Worm (Caenorhabditis elegans) whole organism, L2 larva: ENCODE data around the gene unc-82.
"Not testable (repeated sequence)": the region's sequence is repeated elsewhere in the genome, so short reads cannot be mapped to it uniquely, and the experiment has no call there.

Source experiments
- C34F6.9 ChIP-seq: fragments of 150-350 bp; optimal IDR thresholded peaks from 2 replicates; lab custom pipeline; 2014; ENCODE audit warnings: missing biosample characterization, missing genetic modification characterization
- F13H6.1 ChIP-seq: sonication (generic microtip); optimal IDR thresholded peaks from 2 replicates; lab custom pipeline; 2016; ENCODE audit warnings: missing genetic modification characterization, missing compliant biosample characterization
- R02D3.7 ChIP-seq: fragments of 150-350 bp; optimal IDR thresholded peaks from 2 replicates; lab custom pipeline; 2014; ENCODE audit warnings: missing biosample characterization, missing genetic modification characterization
- Y55F3AM.14 ChIP-seq: fragments of 200-800 bp; sonication (Bioruptor generic); optimal IDR thresholded peaks from 2 replicates; lab custom pipeline; 2018; ENCODE audit warnings: mild to moderate bottlenecking, missing genetic modification characterization, missing compliant biosample characterization
- blmp-1 ChIP-seq: sonication (generic microtip); optimal IDR thresholded peaks from 2 replicates; lab custom pipeline; 2017; ENCODE audit warnings: missing genetic modification characterization, mild to moderate bottlenecking, missing compliant biosample characterization, antibody characterized with exemption, moderate library complexity; ENCODE audit not compliant: insufficient read depth
- ceh-82 ChIP-seq: fragments of 150-350 bp; optimal IDR thresholded peaks from 2 replicates; lab custom pipeline; 2014; ENCODE audit warnings: missing biosample characterization, missing genetic modification characterization
- crh-2 ChIP-seq: sonication (generic microtip); optimal IDR thresholded peaks from 2 replicates; lab custom pipeline; 2017; ENCODE audit warnings: missing biosample characterization, missing genetic modification characterization
- egl-27 ChIP-seq: sonication (generic microtip); optimal IDR thresholded peaks from 3 replicates; lab custom pipeline; 2017; ENCODE audit warnings: missing biosample characterization, missing genetic modification reagents, missing genetic modification characterization
- elt-1 ChIP-seq: fragments of 150-350 bp; optimal IDR thresholded peaks from 2 replicates; lab custom pipeline; 2014; ENCODE audit warnings: missing biosample characterization, missing genetic modification characterization
- elt-3 ChIP-seq: sonication (generic microtip); optimal IDR thresholded peaks from 2 replicates; lab custom pipeline; 2017; ENCODE audit warnings: missing biosample characterization, missing genetic modification characterization
- fos-1 ChIP-seq: fragments of 150-350 bp; optimal IDR thresholded peaks from 2 replicates; lab custom pipeline; 2014; ENCODE audit warnings: missing biosample characterization, missing genetic modification characterization
- gmeb-1 ChIP-seq: fragments of 150-350 bp; optimal IDR thresholded peaks from 2 replicates; lab custom pipeline; 2014; ENCODE audit warnings: missing biosample characterization, missing genetic modification characterization
- lin-13 ChIP-seq: fragments of 150-350 bp; optimal IDR thresholded peaks from 2 replicates; lab custom pipeline; 2014; ENCODE audit warnings: missing biosample characterization, missing genetic modification reagents, missing genetic modification characterization
- lin-39 ChIP-seq: fragments of 150-350 bp; optimal IDR thresholded peaks from 2 replicates; lab custom pipeline; 2014; ENCODE audit warnings: missing biosample characterization, missing genetic modification reagents, missing genetic modification characterization
- lsy-2 ChIP-seq, 2 experiments: fragments of 150-350 bp in 1 of 2; sonication (generic microtip) in 1 of 2; optimal IDR thresholded peaks; 2 replicates each; lab custom pipeline; 2014 to 2017; ENCODE audit warnings: missing biosample characterization in 2 of 2, missing genetic modification characterization in 2 of 2
- mab-5 ChIP-seq: fragments of 150-350 bp; optimal IDR thresholded peaks from 2 replicates; lab custom pipeline; 2014; ENCODE audit warnings: missing biosample characterization, missing genetic modification characterization
- mdl-1 ChIP-seq, 2 experiments: fragments of 150-350 bp in 1 of 2; sonication (generic microtip) in 1 of 2; optimal IDR thresholded peaks; 2 replicates each; lab custom pipeline; 2017; ENCODE audit warnings: missing biosample characterization in 2 of 2, missing genetic modification characterization in 2 of 2
- nhr-11 ChIP-seq: fragments of 150-350 bp; optimal IDR thresholded peaks from 2 replicates; lab custom pipeline; 2014; ENCODE audit warnings: missing biosample characterization, missing genetic modification characterization
- nhr-12 ChIP-seq: fragments of 150-350 bp; optimal IDR thresholded peaks from 2 replicates; lab custom pipeline; 2014; ENCODE audit warnings: missing biosample characterization, missing genetic modification characterization
- nhr-129 ChIP-seq: fragments of 150-350 bp; optimal IDR thresholded peaks from 2 replicates; lab custom pipeline; 2014; ENCODE audit warnings: missing biosample characterization, missing genetic modification characterization
- nhr-21 ChIP-seq: fragments of 150-350 bp; optimal IDR thresholded peaks from 2 replicates; lab custom pipeline; 2014; ENCODE audit warnings: missing biosample characterization, missing genetic modification characterization
- nhr-237 ChIP-seq: fragments of 150-350 bp; optimal IDR thresholded peaks from 2 replicates; lab custom pipeline; 2014; ENCODE audit warnings: missing biosample characterization, missing genetic modification characterization
- nhr-25 ChIP-seq: fragments of 150-350 bp; sonication (generic microtip); optimal IDR thresholded peaks from 3 replicates; lab custom pipeline; 2014; ENCODE audit warnings: missing biosample characterization, missing genetic modification characterization
- nhr-6 ChIP-seq: fragments of 150-350 bp; optimal IDR thresholded peaks from 2 replicates; lab custom pipeline; 2014; ENCODE audit warnings: missing biosample characterization, missing genetic modification characterization
- nhr-77 ChIP-seq: fragments of 150-350 bp; optimal IDR thresholded peaks from 2 replicates; lab custom pipeline; 2014; ENCODE audit warnings: missing biosample characterization, missing genetic modification characterization
- peb-1 ChIP-seq: fragments of 150-350 bp; optimal IDR thresholded peaks from 2 replicates; lab custom pipeline; 2014; ENCODE audit warnings: missing biosample characterization, missing genetic modification characterization
- sem-4 ChIP-seq: fragments of 150-350 bp; optimal IDR thresholded peaks from 2 replicates; lab custom pipeline; 2014; ENCODE audit warnings: missing biosample characterization, missing genetic modification reagents, missing genetic modification characterization
- skn-1 ChIP-seq: sonication (generic microtip); optimal IDR thresholded peaks from 2 replicates; lab custom pipeline; 2017; ENCODE audit warnings: missing biosample characterization, missing genetic modification characterization
- sma-3 ChIP-seq: sonication (generic microtip); optimal IDR thresholded peaks from 2 replicates; lab custom pipeline; 2016; ENCODE audit warnings: missing genetic modification reagents, missing genetic modification characterization, missing compliant biosample characterization
- sma-9 ChIP-seq, 2 experiments: fragments of 150-350 bp in 1 of 2; sonication (generic microtip) in 1 of 2; optimal IDR thresholded peaks; 2 replicates each; lab custom pipeline; 2014 to 2016; ENCODE audit warnings: missing genetic modification characterization in 2 of 2, mild to moderate bottlenecking in 1 of 2, missing biosample characterization in 1 of 2, missing compliant biosample characterization in 1 of 2, missing genetic modification reagents in 1 of 2, moderate library complexity in 1 of 2
- snpc-4 ChIP-seq: fragments of 150-350 bp; optimal IDR thresholded peaks from 2 replicates; lab custom pipeline; 2014; ENCODE audit warnings: missing biosample characterization, missing genetic modification characterization
- unc-39 ChIP-seq: fragments of 150-350 bp; optimal IDR thresholded peaks from 2 replicates; lab custom pipeline; 2014; ENCODE audit warnings: missing biosample characterization, missing genetic modification characterization
- unc-55 ChIP-seq: fragments of 150-350 bp; sonication (generic microtip); optimal IDR thresholded peaks from 3 replicates; lab custom pipeline; 2014; ENCODE audit warnings: missing biosample characterization, missing genetic modification reagents, missing genetic modification characterization
- zag-1 ChIP-seq: fragments of 150-350 bp; optimal IDR thresholded peaks from 2 replicates; lab custom pipeline; 2014; ENCODE audit warnings: missing biosample characterization, missing genetic modification characterization
- ztf-1 ChIP-seq: fragments of 200-800 bp; sonication (Bioruptor generic); conservative IDR thresholded peaks from 2 replicates; pipeline ENCODE4 v1.3.6; 2022; ENCODE audit warnings: missing genetic modification characterization, missing compliant biosample characterization
- ztf-11 ChIP-seq: sonication (generic microtip); optimal IDR thresholded peaks from 2 replicates; lab custom pipeline; 2017; ENCODE audit warnings: missing biosample characterization, missing genetic modification characterization
- ztf-4 ChIP-seq: fragments of 150-350 bp; optimal IDR thresholded peaks from 2 replicates; lab custom pipeline; 2014; ENCODE audit warnings: missing biosample characterization, missing genetic modification characterization

unc-82 gene

DNA sequence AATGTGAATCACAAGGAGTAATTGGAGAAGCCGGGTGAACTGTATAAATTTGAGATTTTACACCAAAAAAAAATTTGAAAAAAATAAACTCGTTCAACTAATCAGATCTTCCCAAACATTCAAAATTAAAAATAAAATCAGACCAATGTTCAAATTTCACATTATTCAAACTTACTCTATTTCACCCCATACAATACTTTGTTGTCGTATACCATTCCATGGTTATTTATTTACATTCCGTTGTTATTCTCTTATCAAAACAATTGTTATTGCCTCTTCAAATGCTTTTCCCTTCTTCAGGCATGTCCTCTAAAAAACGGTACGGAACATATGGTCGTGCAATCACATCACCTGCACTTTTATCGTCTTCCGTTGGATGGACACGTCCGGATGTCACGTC is at the start of gene unc-82:
unc-82 (plus strand) TSS at position 301 of the 400 bp plus-strand sequence.
- no peak for TF ChIP-seq lin-13 (GFP tag; lab: Kevin White, UChicago)
- TF ChIP-seq ztf-4: no peak
- TF ChIP-seq skn-1 (tag; lab: Kevin White, UChicago): no peak
- no peak for TF ChIP-seq lsy-2 (tag; optimal IDR thresholded peaks at IDR 0.05; lab: Kevin White, UChicago)
- TF ChIP-seq R02D3.7 (tag; lab: Kevin White, UChicago): no peak
- TF ChIP-seq ztf-11 (tag; lab: Kevin White, UChicago): no peak
- TF ChIP-seq Y55F3AM.14 (GFP tag; lab: Kevin White, UChicago): no peak
- TF ChIP-seq gmeb-1 (tag; lab: Kevin White, UChicago): no peak
- no peak for TF ChIP-seq C34F6.9 (tag; lab: Kevin White, UChicago)
- TF ChIP-seq nhr-6 (tag; lab: Kevin White, UChicago): no peak
- TF ChIP-seq nhr-77 (tag; lab: Kevin White, UChicago): no peak
- TF ChIP-seq nhr-12 (tag; lab: Kevin White, UChicago): no peak
- no peak for TF ChIP-seq elt-1
- TF ChIP-seq sem-4: no peak
- TF ChIP-seq, all 48 proteins: peak for 0

DNA sequence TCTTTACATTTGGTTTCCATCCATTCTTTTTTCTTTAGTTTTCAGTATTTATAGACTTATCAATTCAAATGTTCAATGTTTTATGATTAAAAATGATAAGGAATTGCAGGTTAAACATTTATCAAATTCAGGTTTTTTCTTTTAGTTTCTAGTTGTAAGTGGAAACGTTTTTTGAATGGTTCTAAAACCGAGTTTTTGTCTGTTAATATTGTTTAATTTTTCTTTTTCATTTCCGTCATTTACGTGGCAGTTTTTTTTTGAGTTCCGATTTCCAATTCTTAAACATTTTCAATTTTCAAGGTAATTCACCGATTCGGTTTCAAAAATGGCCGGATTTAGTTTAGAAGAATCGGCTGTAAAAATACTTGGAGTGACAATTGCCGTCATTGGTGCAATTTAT is 49.5 kb upstream of the unc-82 start, which contains the start of gene T12B3.3:
T12B3.3 (plus strand) TSS at position 301 of the 400 bp plus-strand sequence.
- TF ChIP-seq nhr-237, nhr-77, nhr-6 (tag; lab: Kevin White, UChicago): not testable (repeated sequence)

DNA sequence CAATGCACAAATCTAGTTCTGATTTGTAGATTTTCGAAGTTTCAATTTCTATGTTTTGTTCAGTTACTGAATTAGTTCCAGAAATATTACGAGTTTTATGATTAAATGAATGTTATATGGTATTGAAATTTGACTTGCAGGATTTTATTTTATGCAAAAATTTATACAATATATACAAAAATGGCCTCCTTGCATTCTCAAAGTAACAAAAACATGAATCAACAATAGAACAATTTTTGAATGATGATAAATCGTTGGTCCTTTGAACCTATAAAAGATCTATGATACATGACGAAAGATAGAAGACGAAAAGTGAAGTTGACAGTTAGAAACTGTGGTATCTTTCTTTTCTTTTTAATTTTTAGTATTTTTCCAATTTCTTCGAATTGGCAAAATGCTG is 47.8 kb upstream of the unc-82 start, which contains the start of gene T12B3.2:
T12B3.2 (plus strand) TSS at position 301 of the 400 bp plus-strand sequence.
- no peak for TF ChIP-seq sem-4
- TF ChIP-seq elt-3 (tag; lab: Kevin White, UChicago): no peak
- TF ChIP-seq elt-1: no peak

DNA sequence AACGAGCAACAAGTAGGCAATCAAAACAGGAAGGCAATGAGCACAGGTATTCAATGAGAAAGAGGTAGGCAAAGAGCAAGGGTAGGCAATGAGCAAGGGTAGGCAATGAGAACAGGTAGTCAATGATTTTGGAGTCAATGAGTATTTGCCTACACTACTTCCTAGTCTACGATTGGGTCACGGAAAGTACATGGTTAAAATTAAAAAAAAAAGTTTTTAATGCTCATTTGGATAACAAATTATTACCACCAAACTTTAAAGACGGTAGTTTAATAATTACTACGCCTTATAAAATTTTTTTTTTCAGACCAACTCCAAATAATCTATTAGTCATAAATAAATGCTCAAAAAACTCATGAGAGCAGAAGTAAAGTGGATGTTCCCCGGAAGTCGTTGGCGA is 42.5 kb upstream of the unc-82 start, which contains the start of gene ptp-8:
ptp-8 (plus strand) TSS at position 301 of the 400 bp plus-strand sequence.
- TF ChIP-seq nhr-12 (tag; lab: Kevin White, UChicago) (no peak), nhr-11 (no peak), lsy-2 (tag; optimal IDR thresholded peaks at IDR 0.05; lab: Kevin White, UChicago) (no peak), ztf-11 (tag; lab: Kevin White, UChicago) (no peak), lin-39 (tag; lab: Kevin White, UChicago) (no peak), nhr-129 (no peak), lin-13 (GFP tag; lab: Kevin White, UChicago) (no peak), mab-5 (tag; lab: Kevin White, UChicago) (no peak), R02D3.7 (tag; lab: Kevin White, UChicago) (no peak), nhr-25 (tag; lab: Kevin White, UChicago) (no peak), zag-1 (tag; lab: Kevin White, UChicago) (no peak), sma-3 (no peak), ztf-1 (GFP tag; lab: Robert Waterston, UW) (no peak), ceh-82 (tag; lab: Kevin White, UChicago) (no peak)

DNA sequence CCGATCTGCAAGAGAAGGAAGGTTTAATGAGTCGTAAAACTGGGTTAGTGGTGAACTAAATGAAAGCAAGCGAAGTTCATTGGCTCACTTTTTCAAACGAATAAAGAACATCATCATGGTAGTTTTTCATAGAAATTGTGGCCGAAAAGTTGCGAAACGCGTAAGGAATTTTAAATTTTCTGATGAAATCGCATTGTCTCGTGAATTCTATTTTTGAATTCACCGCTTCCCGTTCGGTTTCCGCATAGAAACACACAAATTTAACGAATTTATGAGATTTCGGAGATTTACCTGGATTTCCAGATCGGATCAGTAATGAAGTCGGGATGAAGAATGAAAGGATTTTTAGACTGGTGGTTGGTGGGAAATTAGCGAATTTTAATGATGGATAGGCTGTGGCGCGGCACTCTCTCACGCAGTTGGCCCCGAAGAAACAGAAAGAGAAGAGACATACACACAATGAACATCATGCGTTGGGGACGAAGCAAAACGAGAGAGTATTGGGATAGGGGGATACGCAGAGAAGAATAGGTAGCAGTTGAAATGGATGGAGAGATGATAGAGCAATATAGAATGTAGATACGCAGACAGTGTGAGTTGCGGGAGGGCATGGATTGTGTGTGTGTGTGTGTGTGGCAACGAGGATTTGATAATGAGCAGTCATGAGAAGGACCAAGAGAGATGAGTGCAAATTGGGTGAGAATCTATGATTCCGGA is 37.3 kb upstream of the unc-82 start:
- TF ChIP-seq F13H6.1 (tag; lab: Kevin White, UChicago) (peak; percentile 82), lin-39 (tag; lab: Kevin White, UChicago) (peak; percentile 77), sma-9 (GFP tag; optimal IDR thresholded peaks at IDR 0.05; lab: Kevin White, UChicago) (peak; percentile 78), sma-9 (tag; optimal IDR thresholded peaks at IDR 0.05; lab: Kevin White, UChicago) (no peak), R02D3.7 (tag; lab: Kevin White, UChicago) (no peak), blmp-1 (tag; lab: Kevin White, UChicago) (no peak), ztf-1 (GFP tag; lab: Robert Waterston, UW) (no peak), egl-27 (peak; percentile 53), crh-2 (tag; lab: Kevin White, UChicago) (peak; percentile 19), nhr-21 (tag; lab: Kevin White, UChicago) (peak; percentile 32), elt-3 (tag; lab: Kevin White, UChicago) (no peak), peb-1 (tag; lab: Kevin White, UChicago) (no peak), zag-1 (tag; lab: Kevin White, UChicago) (peak; percentile 43), nhr-129 (peak; percentile 91), nhr-25 (tag; lab: Kevin White, UChicago) (peak; percentile 10), unc-39 (tag; lab: Kevin White, UChicago) (no peak), ztf-4 (peak; percentile 9), sem-4 (peak; percentile 57), lsy-2 (tag; optimal IDR thresholded peaks at IDR 0.05; lab: Kevin White, UChicago) (peak; percentile 31 to 65), fos-1 (peak; percentile 51), snpc-4 (tag; lab: Kevin White, UChicago) (peak; percentile 34), C34F6.9 (tag; lab: Kevin White, UChicago) (peak; percentile 77), nhr-77 (tag; lab: Kevin White, UChicago) (no peak), mdl-1 (tag; optimal IDR thresholded peaks at IDR 0.05; lab: Kevin White, UChicago) (peak in 1 of 2 experiments; percentile 35), mab-5 (tag; lab: Kevin White, UChicago) (peak; percentile 57), unc-55 (GFP tag; lab: Kevin White, UChicago) (peak; percentile 33)
